Worm (Caenorhabditis elegans) whole organism, L4 larva: Measurements from ENCODE around the gene cya-2.

Source experiments
- Y5F2A.4 ChIP-seq: fragments of 200-800 bp; sonication (Bioruptor generic); optimal IDR thresholded peaks from 2 replicates; lab custom pipeline; 2018; ENCODE audit warnings: mild to moderate bottlenecking, missing genetic modification characterization, missing compliant biosample characterization
- ZK337.2 ChIP-seq: fragments of 200-800 bp; sonication (Bioruptor generic); IDR thresholded peaks from 2 replicates; pipeline ENCODE4 v1.3.6; 2022; ENCODE audit warnings: missing genetic modification reagents, missing genetic modification characterization, missing compliant biosample characterization
- ZK546.5 ChIP-seq, 2 experiments: sonication (generic microtip); optimal IDR thresholded peaks; 2 replicates each; lab custom pipeline; 2017; ENCODE audit warnings: missing biosample characterization in 2 of 2, missing genetic modification characterization in 2 of 2
- arid-1 ChIP-seq: fragments of 200-800 bp; sonication (Bioruptor generic); conservative IDR thresholded peaks from 2 replicates; pipeline ENCODE4 v1.3.6; 2022; ENCODE audit warnings: missing genetic modification reagents, missing genetic modification characterization, missing compliant biosample characterization
- dmd-6 ChIP-seq: fragments of 200-800 bp; sonication (Bioruptor generic); IDR thresholded peaks from 2 replicates; pipeline ENCODE4 v1.3.6; 2022; ENCODE audit warnings: missing genetic modification reagents, missing genetic modification characterization, missing compliant biosample characterization
- dve-1 ChIP-seq: sonication (generic microtip); optimal IDR thresholded peaks from 2 replicates; lab custom pipeline; 2017; ENCODE audit warnings: antibody characterized with exemption, mild to moderate bottlenecking, missing genetic modification characterization, missing compliant biosample characterization; ENCODE audit not compliant: insufficient read depth
- egl-43 ChIP-seq: fragments of 200-800 bp; sonication (Bioruptor generic); IDR thresholded peaks from 2 replicates; pipeline ENCODE4 v1.3.6; 2022; ENCODE audit warnings: missing genetic modification reagents, missing genetic modification characterization, missing compliant biosample characterization
- fkh-10 ChIP-seq: fragments of 150-350 bp; optimal IDR thresholded peaks from 2 replicates; lab custom pipeline; 2014; ENCODE audit warnings: missing biosample characterization, missing genetic modification reagents, missing genetic modification characterization
- lin-39 ChIP-seq: fragments of 150-350 bp; optimal IDR thresholded peaks from 2 replicates; lab custom pipeline; 2014; ENCODE audit warnings: missing biosample characterization, missing genetic modification reagents, missing genetic modification characterization
- mes-2 ChIP-seq: sonication (generic microtip); optimal IDR thresholded peaks from 2 replicates; lab custom pipeline; 2016; ENCODE audit warnings: missing genotype, mild to moderate bottlenecking, missing genetic modification characterization, missing compliant biosample characterization; ENCODE audit not compliant: poor library complexity, severe bottlenecking
- nhr-237 ChIP-seq: sonication (generic microtip); optimal IDR thresholded peaks from 2 replicates; lab custom pipeline; 2017; ENCODE audit warnings: missing biosample characterization, missing genetic modification characterization
- nhr-25 ChIP-seq: sonication (generic microtip); optimal IDR thresholded peaks from 2 replicates; lab custom pipeline; 2017; ENCODE audit warnings: missing genetic modification characterization, mild to moderate bottlenecking, missing compliant biosample characterization, antibody characterized with exemption, moderate library complexity, borderline replicate concordance; ENCODE audit not compliant: insufficient read depth
- nhr-6 ChIP-seq: fragments of 150-350 bp; optimal IDR thresholded peaks from 2 replicates; lab custom pipeline; 2014; ENCODE audit warnings: missing biosample characterization, missing genetic modification characterization

ce11 chrII:1986979-1987378 lies 36.4 kb downstream of the cya-2 start, which contains the start of gene Y16E11A.4:
- TF ChIP-seq dve-1 (tag; lab: Kevin White, UChicago), result no peak
- TF ChIP-seq ZK337.2 (GFP tag; lab: Robert Waterston, UW), result no peak
- no peak for TF ChIP-seq fkh-10
- no peak for TF ChIP-seq mes-2 (tag; lab: Kevin White, UChicago)
- TF ChIP-seq Y5F2A.4 (GFP tag; lab: Kevin White, UChicago), result no peak
- TF ChIP-seq nhr-237 (tag; lab: Kevin White, UChicago), result no peak
- no peak for TF ChIP-seq egl-43 (GFP tag; lab: Robert Waterston, UW)
- TF ChIP-seq lin-39 (tag; lab: Kevin White, UChicago), result no peak
- TF ChIP-seq arid-1 (GFP tag; lab: Robert Waterston, UW), result no peak
- TF ChIP-seq nhr-25, result no peak
- no peak for TF ChIP-seq ZK546.5 (tag; optimal IDR thresholded peaks at IDR 0.05; lab: Kevin White, UChicago)
- TF ChIP-seq dmd-6, result no peak
- no peak for TF ChIP-seq nhr-6 (tag; lab: Kevin White, UChicago)
